Fruit fly (Drosophila melanogaster) whole organism: ENCODE data around the gene CG32163.

ENCODE experiments used
- CG8478 ChIP-seq: fragments of >200 bp; optimal IDR thresholded peaks from 2 replicates; lab custom pipeline; 2018; ENCODE audit warnings: inconsistent platforms
- Dll ChIP-seq: fragments of >200 bp; optimal IDR thresholded peaks from 2 replicates; lab custom pipeline; 2017
- EcR ChIP-seq, 2 experiments: fragments of >200 bp; optimal IDR thresholded peaks; 2 replicates each; lab custom pipeline; 2017; ENCODE audit warnings: missing biosample characterization in 2 of 2, missing genetic modification characterization in 2 of 2, missing genetic modification reagents in 2 of 2
- pan ChIP-seq: fragments of >200 bp; optimal IDR thresholded peaks from 2 replicates; lab custom pipeline; 2017
- psq ChIP-seq: fragments of >200 bp; optimal IDR thresholded peaks from 2 replicates; lab custom pipeline; 2017
- usp ChIP-seq: fragments of >200 bp; optimal IDR thresholded peaks from 2 replicates; lab custom pipeline; 2017; ENCODE audit warnings: missing biosample characterization, missing genetic modification characterization, mixed read lengths

dm6 chr3L:16572208-16572607 is 14.7 kb upstream of the CG32163 start:
- TF ChIP-seq psq (lab: Kevin White, UChicago), result no peak
- TF ChIP-seq EcR (GFP tag; optimal IDR thresholded peaks at IDR 0.05; lab: Kevin White, UChicago), result no peak
- no peak for TF ChIP-seq Dll (lab: Kevin White, UChicago)
- no peak for TF ChIP-seq CG8478 (lab: Kevin White, UChicago)
- no peak for TF ChIP-seq pan (lab: Kevin White, UChicago)
- TF ChIP-seq usp (GFP tag; lab: Kevin White, UChicago), result no peak
